Fruit fly (Drosophila melanogaster) whole organism, prepupa: ENCODE results near the gene CG4218.

Experiments used
- CG11294 ChIP-seq: fragments of 200-800 bp; sonication (Bioruptor generic); IDR thresholded peaks from 2 replicates; pipeline ENCODE4 v1.3.6; 2022; ENCODE audit warnings: missing biosample characterization, missing genetic modification characterization
- CG11762 ChIP-seq: fragments of 200-800 bp; sonication (Bioruptor generic); optimal IDR thresholded peaks from 3 replicates; lab custom pipeline; 2016; ENCODE audit warnings: missing biosample characterization, missing genetic modification characterization; ENCODE audit not compliant: insufficient read depth
- CG34406 ChIP-seq: fragments of 200-800 bp; sonication (Bioruptor generic); optimal IDR thresholded peaks from 3 replicates; lab custom pipeline; 2016; ENCODE audit warnings: missing biosample characterization, missing genetic modification characterization
- CG6854 ChIP-seq: fragments of 200-800 bp; sonication (Bioruptor generic); optimal IDR thresholded peaks from 2 replicates; lab custom pipeline; 2017; ENCODE audit warnings: missing biosample characterization, mild to moderate bottlenecking, missing genetic modification characterization
- CG8119 ChIP-seq: fragments of 200-800 bp; sonication (Bioruptor generic); IDR thresholded peaks from 3 replicates; pipeline ENCODE4 v1.3.6; 2022; ENCODE audit warnings: missing biosample characterization, missing genetic modification characterization
- CG9139 ChIP-seq: fragments of 200-800 bp; sonication (Bioruptor generic); optimal IDR thresholded peaks from 3 replicates; lab custom pipeline; 2017; ENCODE audit warnings: missing biosample characterization, mild to moderate bottlenecking, missing genetic modification characterization
- Eip78C ChIP-seq: fragments of 200-800 bp; sonication (Bioruptor generic); peaks from one replicate; lab custom pipeline; 2016; ENCODE audit warnings: missing biosample characterization, missing genetic modification characterization
- Smox ChIP-seq: fragments of 200-800 bp; sonication (Bioruptor generic); optimal IDR thresholded peaks from 3 replicates; lab custom pipeline; 2016; ENCODE audit warnings: missing biosample characterization, missing genetic modification characterization
- Sox14 ChIP-seq: fragments of 200-800 bp; sonication (Bioruptor generic); optimal IDR thresholded peaks from 3 replicates; lab custom pipeline; 2016; ENCODE audit warnings: missing biosample characterization, missing genetic modification characterization
- eg ChIP-seq: fragments of 200-800 bp; sonication (Bioruptor generic); IDR thresholded peaks from 3 replicates; pipeline ENCODE4 v1.3.6; 2022; ENCODE audit warnings: missing biosample characterization, missing genetic modification characterization
- fd59A ChIP-seq: fragments of 200-800 bp; sonication (Bioruptor generic); optimal IDR thresholded peaks from 2 replicates; lab custom pipeline; 2017; ENCODE audit warnings: missing biosample characterization, mild to moderate bottlenecking, missing genetic modification characterization, missing genetic modification reagents
- svp ChIP-seq: fragments of 200-800 bp; sonication (Bioruptor generic); peaks from one replicate; lab custom pipeline; 2016; ENCODE audit warnings: missing biosample characterization, missing genetic modification characterization

DNA sequence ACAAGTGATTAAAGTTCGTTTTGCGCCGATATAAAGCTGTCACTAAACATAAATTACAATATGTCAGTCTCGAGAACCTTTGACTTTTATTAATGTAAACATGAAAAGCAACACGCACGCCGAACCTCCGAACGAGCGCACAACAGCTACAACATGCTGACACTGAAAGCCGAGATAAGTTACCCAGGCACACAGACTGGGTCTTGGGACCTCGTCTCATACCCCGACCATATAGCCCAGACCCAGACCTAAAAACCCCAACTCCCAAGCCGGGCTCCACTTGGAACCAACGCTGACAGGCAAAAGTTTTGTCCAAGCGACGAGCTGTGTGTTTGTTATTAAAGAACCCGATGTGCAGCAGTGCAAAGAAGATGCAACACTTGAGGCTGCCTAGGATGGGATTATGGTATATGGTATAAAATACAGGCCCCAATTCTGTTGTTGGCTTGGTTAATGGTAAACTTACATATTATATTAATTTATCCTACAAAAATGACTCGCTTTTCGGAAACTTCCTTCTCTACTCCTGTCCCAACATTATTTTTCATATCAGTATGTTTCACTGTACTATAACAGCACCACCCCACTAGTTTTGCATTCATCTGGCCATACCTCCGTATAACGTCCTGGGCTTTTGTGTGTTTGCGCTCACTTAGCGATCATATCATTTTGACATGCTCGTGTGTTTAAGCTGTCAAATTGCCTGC is 19.8 kb downstream of the CG4218 start:
- no peak for TF ChIP-seq CG9139 (GFP tag; lab: Kevin White, UChicago)
- TF ChIP-seq fd59A (GFP tag; lab: Kevin White, UChicago), result peak; percentile 50
- no peak for TF ChIP-seq CG6854 (GFP tag; lab: Kevin White, UChicago)
- peak; percentile 75 for TF ChIP-seq svp (GFP tag; lab: Kevin White, UChicago)
- TF ChIP-seq CG8119, result peak; percentile 60; the same call in 1 of the 3 replicates
- TF ChIP-seq Eip78C (GFP tag; lab: Kevin White, UChicago), result peak; percentile 85
- no peak for TF ChIP-seq CG11762 (GFP tag; lab: Kevin White, UChicago)
- peak; percentile 11 for TF ChIP-seq CG34406 (GFP tag; lab: Kevin White, UChicago)
- peak; percentile 63; the same call in 2 of the 3 replicates for TF ChIP-seq eg (GFP tag; lab: Robert Waterston, UW)
- TF ChIP-seq CG11294 (GFP tag; lab: Robert Waterston, UW), result 0 out of 2 replicates have a peak, but pooled peaks have one; percentile 15
- TF ChIP-seq Sox14 (GFP tag; lab: Kevin White, UChicago), result peak; percentile 55
- TF ChIP-seq Smox, result no peak
